Worm (Caenorhabditis elegans) whole organism, L2 larva: ENCODE measurements around the gene T04F8.2.

ENCODE experiments used
- C34F6.9 ChIP-seq: fragments of 150-350 bp; optimal IDR thresholded peaks from 2 replicates; lab custom pipeline; 2014; ENCODE audit warnings: missing biosample characterization, missing genetic modification characterization
- Y55F3AM.14 ChIP-seq: fragments of 200-800 bp; sonication (Bioruptor generic); optimal IDR thresholded peaks from 2 replicates; lab custom pipeline; 2018; ENCODE audit warnings: mild to moderate bottlenecking, missing genetic modification characterization, missing compliant biosample characterization
- aly-2 ChIP-seq: fragments of 150-350 bp; optimal IDR thresholded peaks from 2 replicates; lab custom pipeline; 2014; ENCODE audit warnings: missing biosample characterization, missing genetic modification characterization
- ama-1 ChIP-seq: fragments of 150-350 bp; optimal IDR thresholded peaks from 2 replicates; lab custom pipeline; 2018; ENCODE audit warnings: inconsistent platforms
- blmp-1 ChIP-seq: sonication (generic microtip); optimal IDR thresholded peaks from 2 replicates; lab custom pipeline; 2017; ENCODE audit warnings: missing genetic modification characterization, mild to moderate bottlenecking, missing compliant biosample characterization, antibody characterized with exemption, moderate library complexity; ENCODE audit not compliant: insufficient read depth
- ceh-16 ChIP-seq: fragments of 150-350 bp; optimal IDR thresholded peaks from 2 replicates; lab custom pipeline; 2014; ENCODE audit warnings: missing biosample characterization, missing genetic modification characterization
- ceh-82 ChIP-seq: fragments of 150-350 bp; optimal IDR thresholded peaks from 2 replicates; lab custom pipeline; 2014; ENCODE audit warnings: missing biosample characterization, missing genetic modification characterization
- crh-2 ChIP-seq: sonication (generic microtip); optimal IDR thresholded peaks from 2 replicates; lab custom pipeline; 2017; ENCODE audit warnings: missing biosample characterization, missing genetic modification characterization
- dmd-4 ChIP-seq: sonication (generic microtip); optimal IDR thresholded peaks from 2 replicates; lab custom pipeline; 2017; ENCODE audit warnings: missing biosample characterization, missing genetic modification characterization
- elt-1 ChIP-seq: fragments of 150-350 bp; optimal IDR thresholded peaks from 2 replicates; lab custom pipeline; 2014; ENCODE audit warnings: missing biosample characterization, missing genetic modification characterization
- elt-3 ChIP-seq: sonication (generic microtip); optimal IDR thresholded peaks from 2 replicates; lab custom pipeline; 2017; ENCODE audit warnings: missing biosample characterization, missing genetic modification characterization
- lin-13 ChIP-seq: fragments of 150-350 bp; optimal IDR thresholded peaks from 2 replicates; lab custom pipeline; 2014; ENCODE audit warnings: missing biosample characterization, missing genetic modification reagents, missing genetic modification characterization
- lin-39 ChIP-seq: fragments of 150-350 bp; optimal IDR thresholded peaks from 2 replicates; lab custom pipeline; 2014; ENCODE audit warnings: missing biosample characterization, missing genetic modification reagents, missing genetic modification characterization
- mbf-1 ChIP-seq: sonication (generic microtip); optimal IDR thresholded peaks from 2 replicates; lab custom pipeline; 2017; ENCODE audit warnings: missing biosample characterization, missing genetic modification characterization
- nhr-10 ChIP-seq: sonication (generic microtip); optimal IDR thresholded peaks from 2 replicates; lab custom pipeline; 2017; ENCODE audit warnings: missing biosample characterization, missing genetic modification characterization
- nhr-11 ChIP-seq: fragments of 150-350 bp; optimal IDR thresholded peaks from 2 replicates; lab custom pipeline; 2014; ENCODE audit warnings: missing biosample characterization, missing genetic modification characterization
- nhr-129 ChIP-seq: fragments of 150-350 bp; optimal IDR thresholded peaks from 2 replicates; lab custom pipeline; 2014; ENCODE audit warnings: missing biosample characterization, missing genetic modification characterization
- nhr-21 ChIP-seq: fragments of 150-350 bp; optimal IDR thresholded peaks from 2 replicates; lab custom pipeline; 2014; ENCODE audit warnings: missing biosample characterization, missing genetic modification characterization
- nhr-23 ChIP-seq: fragments of 150-350 bp; optimal IDR thresholded peaks from 2 replicates; lab custom pipeline; 2014; ENCODE audit warnings: missing biosample characterization, missing genetic modification reagents, missing genetic modification characterization
- nhr-237 ChIP-seq: fragments of 150-350 bp; optimal IDR thresholded peaks from 2 replicates; lab custom pipeline; 2014; ENCODE audit warnings: missing biosample characterization, missing genetic modification characterization
- nhr-25 ChIP-seq: fragments of 150-350 bp; sonication (generic microtip); optimal IDR thresholded peaks from 3 replicates; lab custom pipeline; 2014; ENCODE audit warnings: missing biosample characterization, missing genetic modification characterization
- nhr-6 ChIP-seq: fragments of 150-350 bp; optimal IDR thresholded peaks from 2 replicates; lab custom pipeline; 2014; ENCODE audit warnings: missing biosample characterization, missing genetic modification characterization
- peb-1 ChIP-seq: fragments of 150-350 bp; optimal IDR thresholded peaks from 2 replicates; lab custom pipeline; 2014; ENCODE audit warnings: missing biosample characterization, missing genetic modification characterization
- sma-3 ChIP-seq: sonication (generic microtip); optimal IDR thresholded peaks from 2 replicates; lab custom pipeline; 2016; ENCODE audit warnings: missing genetic modification reagents, missing genetic modification characterization, missing compliant biosample characterization
- sma-9 ChIP-seq, 2 experiments: fragments of 150-350 bp in 1 of 2; sonication (generic microtip) in 1 of 2; optimal IDR thresholded peaks; 2 replicates each; lab custom pipeline; 2014 to 2016; ENCODE audit warnings: missing genetic modification characterization in 2 of 2, mild to moderate bottlenecking in 1 of 2, missing biosample characterization in 1 of 2, missing compliant biosample characterization in 1 of 2, missing genetic modification reagents in 1 of 2, moderate library complexity in 1 of 2
- snpc-4 ChIP-seq: fragments of 150-350 bp; optimal IDR thresholded peaks from 2 replicates; lab custom pipeline; 2014; ENCODE audit warnings: missing biosample characterization, missing genetic modification characterization
- unc-39 ChIP-seq: fragments of 150-350 bp; optimal IDR thresholded peaks from 2 replicates; lab custom pipeline; 2014; ENCODE audit warnings: missing biosample characterization, missing genetic modification characterization
- unc-55 ChIP-seq: fragments of 150-350 bp; sonication (generic microtip); optimal IDR thresholded peaks from 3 replicates; lab custom pipeline; 2014; ENCODE audit warnings: missing biosample characterization, missing genetic modification reagents, missing genetic modification characterization
- unc-62 ChIP-seq: fragments of 150-350 bp; optimal IDR thresholded peaks from 2 replicates; lab custom pipeline; 2014; ENCODE audit warnings: missing biosample characterization, missing genetic modification reagents, missing genetic modification characterization
- ztf-1 ChIP-seq: fragments of 200-800 bp; sonication (Bioruptor generic); conservative IDR thresholded peaks from 2 replicates; pipeline ENCODE4 v1.3.6; 2022; ENCODE audit warnings: missing genetic modification characterization, missing compliant biosample characterization
- ztf-11 ChIP-seq: sonication (generic microtip); optimal IDR thresholded peaks from 2 replicates; lab custom pipeline; 2017; ENCODE audit warnings: missing biosample characterization, missing genetic modification characterization
- ztf-4 ChIP-seq: fragments of 150-350 bp; optimal IDR thresholded peaks from 2 replicates; lab custom pipeline; 2014; ENCODE audit warnings: missing biosample characterization, missing genetic modification characterization

Gene T04F8.2

ce11 chrX:11623442-11623841 lies 32.9 kb downstream of the T04F8.2 start:
- TF ChIP-seq nhr-129 = no peak
- TF ChIP-seq snpc-4 (tag; lab: Kevin White, UChicago) = peak; percentile 79

- TF ChIP-seq ztf-1 = no peak
- no peak for TF ChIP-seq nhr-25 (tag; lab: Kevin White, UChicago)
- TF ChIP-seq ztf-11 (tag; lab: Kevin White, UChicago) = no peak
- no peak for TF ChIP-seq sma-3
- no peak for TF ChIP-seq nhr-237
- TF ChIP-seq elt-1 (tag; lab: Kevin White, UChicago) = no peak
Observed at ce11 chrX:11621997-11622396, 34.4 kb downstream of the T04F8.2 start, which contains the start of gene sto-3. TSS of gene sto-3 (minus strand) at chrX:11622097.

- no peak for TF ChIP-seq unc-39 (tag; lab: Kevin White, UChicago)
- no peak for TF ChIP-seq snpc-4 (tag; lab: Kevin White, UChicago)
- TF ChIP-seq ztf-4 (tag; lab: Kevin White, UChicago) = no peak
- no peak for TF ChIP-seq ceh-82 (tag; lab: Kevin White, UChicago)
- TF ChIP-seq nhr-10 (tag; lab: Kevin White, UChicago) = no peak
- TF ChIP-seq nhr-237 = no peak
- TF ChIP-seq Y55F3AM.14 = no peak
- no peak for TF ChIP-seq ceh-16 (tag; lab: Kevin White, UChicago)
- TF ChIP-seq nhr-11 (tag; lab: Kevin White, UChicago) = no peak
- TF ChIP-seq ama-1 (lab: Kevin White, UChicago) = no peak
- TF ChIP-seq mbf-1 (tag; lab: Kevin White, UChicago) = no peak
- TF ChIP-seq, all 48 proteins: peak for 0
Observed at ce11 chrX:11617387-11617786, 39.0 kb downstream of the T04F8.2 start, which contains the start of gene F52D10.4. TSS of gene F52D10.4 (plus strand) at chrX:11617470.

ce11 chrX:11608110-11608759 lies 48.1 kb downstream of the T04F8.2 start:
- TF ChIP-seq unc-62 (no peak), nhr-21 (tag; lab: Kevin White, UChicago) (no peak), elt-3 (no peak), ceh-82 (tag; lab: Kevin White, UChicago) (no peak), mbf-1 (tag; lab: Kevin White, UChicago) (no peak), aly-2 (no peak), blmp-1 (no peak), lin-39 (tag; lab: Kevin White, UChicago) (no peak), nhr-11 (tag; lab: Kevin White, UChicago) (no peak), crh-2 (tag; lab: Kevin White, UChicago) (no peak), lin-13 (GFP tag; lab: Kevin White, UChicago) (no peak), ztf-4 (tag; lab: Kevin White, UChicago) (no peak), ceh-16 (tag; lab: Kevin White, UChicago) (no peak), peb-1 (tag; lab: Kevin White, UChicago) (no peak), nhr-23 (tag; lab: Kevin White, UChicago) (no peak), nhr-6 (tag; lab: Kevin White, UChicago) (no peak), dmd-4 (tag; lab: Kevin White, UChicago) (no peak)

ce11 chrX:11607500-11607823 lies 48.9 kb downstream of the T04F8.2 start:
- TF ChIP-seq crh-2 (tag; lab: Kevin White, UChicago) = peak; percentile 26
- peak; percentile 35 for TF ChIP-seq C34F6.9 (tag; lab: Kevin White, UChicago)
- TF ChIP-seq snpc-4 (tag; lab: Kevin White, UChicago) = no peak
- peak; percentile 30 for TF ChIP-seq sma-9 (GFP tag; optimal IDR thresholded peaks at IDR 0.05; lab: Kevin White, UChicago)
- no peak for TF ChIP-seq sma-9 (tag; optimal IDR thresholded peaks at IDR 0.05; lab: Kevin White, UChicago)
- peak; percentile 46 for TF ChIP-seq unc-55
